Fruit fly (Drosophila melanogaster) whole organism, embryonic: ENCODE data around the gene bero.

Experiments used
- Abd-B ChIP-seq: fragments of 200-800 bp; sonication (Bioruptor generic); optimal IDR thresholded peaks from 2 replicates; lab custom pipeline; 2018; ENCODE audit warnings: missing biosample characterization, mild to moderate bottlenecking, missing genetic modification characterization, moderate library complexity
- B-H1 ChIP-seq: fragments of 200-800 bp; sonication (Bioruptor generic); IDR thresholded peaks from 3 replicates; pipeline ENCODE4 v1.3.6; 2022; ENCODE audit warnings: missing biosample characterization, missing genetic modification characterization
- Blimp-1 ChIP-seq: fragments of 200-800 bp; sonication (Bioruptor generic); optimal IDR thresholded peaks from 3 replicates; lab custom pipeline; 2018; ENCODE audit warnings: missing biosample characterization, missing genetic modification characterization, mild to moderate bottlenecking, moderate library complexity, missing genetic modification reagents
- BtbVII ChIP-seq: fragments of 200-800 bp; sonication (Bioruptor generic); optimal IDR thresholded peaks from 3 replicates; lab custom pipeline; 2017; ENCODE audit warnings: missing biosample characterization, mild to moderate bottlenecking, missing genetic modification characterization
- CG1024 ChIP-seq: fragments of 200-800 bp; sonication (Bioruptor generic); IDR thresholded peaks from 2 replicates; pipeline ENCODE4 v1.3.6; 2022; ENCODE audit warnings: missing biosample characterization, missing genetic modification characterization
- CG10654 ChIP-seq: fragments of 200-800 bp; sonication (Bioruptor generic); optimal IDR thresholded peaks from 2 replicates; lab custom pipeline; 2016; ENCODE audit warnings: missing biosample characterization, missing genetic modification characterization
- CG12769 ChIP-seq: fragments of 200-800 bp; sonication (Bioruptor generic); optimal IDR thresholded peaks from 2 replicates; lab custom pipeline; 2019; ENCODE audit warnings: missing biosample characterization, mild to moderate bottlenecking, missing genetic modification characterization, moderate library complexity
- CG14014 ChIP-seq: fragments of 200-800 bp; sonication (Bioruptor generic); IDR thresholded peaks from 2 replicates; pipeline ENCODE4 v1.3.6; 2022; ENCODE audit warnings: missing biosample characterization, missing genetic modification characterization
- CG15011 ChIP-seq: fragments of 200-800 bp; sonication (Bioruptor generic); optimal IDR thresholded peaks from 3 replicates; lab custom pipeline; 2018; ENCODE audit warnings: missing biosample characterization, mild to moderate bottlenecking, missing genetic modification characterization
- CG1603 ChIP-seq: fragments of 200-800 bp; sonication (Bioruptor generic); optimal IDR thresholded peaks from 2 replicates; lab custom pipeline; 2019; ENCODE audit warnings: missing biosample characterization, mild to moderate bottlenecking, missing genetic modification characterization, moderate library complexity
- CG17328 ChIP-seq: fragments of 200-800 bp; sonication (Bioruptor generic); IDR thresholded peaks from 2 replicates; pipeline ENCODE4 v1.3.6; 2022; ENCODE audit warnings: missing biosample characterization, missing genetic modification characterization
- CG2129 ChIP-seq: fragments of 200-800 bp; sonication (Bioruptor generic); IDR thresholded peaks from 2 replicates; pipeline ENCODE4 v1.3.6; 2022; ENCODE audit warnings: missing biosample characterization, missing genetic modification characterization; ENCODE audit not compliant: partially characterized antibody
- CG2889 ChIP-seq: fragments of 200-800 bp; sonication (Bioruptor generic); IDR thresholded peaks from 3 replicates; pipeline ENCODE4 v1.3.6; 2022; ENCODE audit warnings: missing biosample characterization, missing genetic modification characterization
- CG31224 ChIP-seq: fragments of 200-800 bp; sonication (Bioruptor generic); IDR thresholded peaks from 2 replicates; pipeline ENCODE4 v1.3.6; 2022; ENCODE audit warnings: missing biosample characterization, missing genetic modification characterization
- CG33213 ChIP-seq: fragments of 200-800 bp; sonication (Bioruptor generic); optimal IDR thresholded peaks from 3 replicates; lab custom pipeline; 2016; ENCODE audit warnings: missing biosample characterization, missing genetic modification characterization
- CG3726 ChIP-seq: fragments of 200-800 bp; sonication (Bioruptor generic); IDR thresholded peaks from 3 replicates; pipeline ENCODE4, ENCODE4 v1.3.6; 2022; ENCODE audit warnings: missing biosample characterization, missing genetic modification characterization
- CG4282 ChIP-seq: fragments of 200-800 bp; sonication (Bioruptor generic); optimal IDR thresholded peaks from 2 replicates; lab custom pipeline; 2016; ENCODE audit warnings: missing biosample characterization, missing genetic modification characterization
- CG6175 ChIP-seq: fragments of 200-800 bp; sonication (Bioruptor generic); IDR thresholded peaks from 3 replicates; pipeline ENCODE4 v1.3.6; 2022; ENCODE audit warnings: missing biosample characterization, missing genetic modification characterization
- CG6791 ChIP-seq: fragments of 200-800 bp; sonication (Bioruptor generic); IDR thresholded peaks from 3 replicates; pipeline ENCODE4 v1.3.6; 2022; ENCODE audit warnings: missing biosample characterization, missing genetic modification characterization; ENCODE audit not compliant: partially characterized antibody
- CG7357 ChIP-seq: fragments of 200-800 bp; sonication (Bioruptor generic); IDR thresholded peaks from 3 replicates; pipeline ENCODE4 v1.3.6; 2022; ENCODE audit warnings: missing biosample characterization, missing genetic modification characterization
- CG7839 ChIP-seq: fragments of 200-800 bp; sonication (Bioruptor generic); optimal IDR thresholded peaks from 3 replicates; lab custom pipeline; 2018; ENCODE audit warnings: missing biosample characterization, mild to moderate bottlenecking, missing genetic modification characterization, moderate library complexity
- D ChIP-seq, 2 experiments: fragments of 200-800 bp in 1 of 2; fragments of >200 bp in 1 of 2; sonication (Bioruptor generic) in 1 of 2; optimal IDR thresholded peaks; 2 replicates in 1 of 2; 3 replicates in 1 of 2; lab custom pipeline; 2017; ENCODE audit warnings: mild to moderate bottlenecking in 1 of 2, missing biosample characterization in 1 of 2, missing genetic modification characterization in 1 of 2, missing genetic modification reagents in 1 of 2
- Dip3 ChIP-seq: fragments of 200-800 bp; sonication (Bioruptor generic); optimal IDR thresholded peaks from 3 replicates; lab custom pipeline; 2016; ENCODE audit warnings: missing biosample characterization, missing genetic modification characterization
- Hr51 ChIP-seq, 2 experiments: fragments of 200-800 bp; sonication (Bioruptor generic); optimal IDR thresholded peaks; 2 replicates in 1 of 2; 3 replicates in 1 of 2; lab custom pipeline; 2016 to 2018; ENCODE audit warnings: missing biosample characterization in 2 of 2, missing genetic modification characterization in 2 of 2, mild to moderate bottlenecking in 1 of 2, moderate library complexity in 1 of 2
- Med ChIP-seq: fragments of 200-800 bp; sonication (Bioruptor generic); peaks from one replicate; lab custom pipeline; 2016; ENCODE audit warnings: missing biosample characterization, missing genetic modification characterization, mild to moderate bottlenecking, inconsistent platforms, moderate library complexity
- NC2β ChIP-seq: fragments of 200-800 bp; sonication (Bioruptor generic); optimal IDR thresholded peaks from 2 replicates; lab custom pipeline; 2016; ENCODE audit warnings: missing biosample characterization, missing genetic modification characterization
- Sin3A ChIP-seq: fragments of >200 bp; optimal IDR thresholded peaks from 2 replicates; lab custom pipeline; 2018
- Spps ChIP-seq: fragments of 200-800 bp; sonication (Bioruptor generic); optimal IDR thresholded peaks from 2 replicates; lab custom pipeline; 2018; ENCODE audit warnings: missing biosample characterization, mild to moderate bottlenecking, missing genetic modification characterization
- Ssrp ChIP-seq: fragments of 200-800 bp; sonication (Bioruptor generic); optimal IDR thresholded peaks from 2 replicates; lab custom pipeline; 2018; ENCODE audit warnings: missing biosample characterization, mild to moderate bottlenecking, missing genetic modification characterization, moderate library complexity
- Vsx1 ChIP-seq: fragments of 200-800 bp; sonication (Bioruptor generic); optimal IDR thresholded peaks from 2 replicates; lab custom pipeline; 2017; ENCODE audit warnings: missing biosample characterization, mild to moderate bottlenecking, missing genetic modification characterization, missing genetic modification reagents
- ara ChIP-seq: fragments of 200-800 bp; sonication (Bioruptor generic); IDR thresholded peaks from 2 replicates; pipeline ENCODE4 v1.3.6; 2022; ENCODE audit warnings: missing biosample characterization, missing genetic modification characterization
- bbx ChIP-seq: fragments of 200-800 bp; sonication (Bioruptor generic); IDR thresholded peaks from 2 replicates; pipeline ENCODE4 v1.3.6; 2022; ENCODE audit warnings: missing biosample characterization, missing genetic modification characterization; ENCODE audit not compliant: partially characterized antibody
- cwo ChIP-seq: fragments of 200-800 bp; sonication (Bioruptor generic); optimal IDR thresholded peaks from 3 replicates; lab custom pipeline; 2017; ENCODE audit warnings: missing biosample characterization, missing genetic modification characterization, mild to moderate bottlenecking, moderate library complexity, missing genetic modification reagents
- dmrt11E ChIP-seq: fragments of 200-800 bp; sonication (Bioruptor generic); optimal IDR thresholded peaks from 3 replicates; lab custom pipeline; 2018; ENCODE audit warnings: missing biosample characterization, mild to moderate bottlenecking, missing genetic modification characterization, moderate library complexity
- eve ChIP-seq, 2 experiments: fragments of >200 bp; optimal IDR thresholded peaks; 2 replicates each; lab custom pipeline; 2017; ENCODE audit warnings: missing biosample characterization in 2 of 2, missing genetic modification characterization in 2 of 2
- exex ChIP-seq: fragments of 200-800 bp; sonication (Bioruptor generic); optimal IDR thresholded peaks from 4 replicates; lab custom pipeline; 2018; ENCODE audit warnings: missing biosample characterization, mild to moderate bottlenecking, missing genetic modification characterization, moderate library complexity
- fd96Cb ChIP-seq: fragments of 200-800 bp; sonication (Bioruptor generic); optimal IDR thresholded peaks from 2 replicates; lab custom pipeline; 2018; ENCODE audit warnings: missing biosample characterization, mild to moderate bottlenecking, missing genetic modification characterization, moderate library complexity
- fu2 ChIP-seq: fragments of 200-800 bp; sonication (Bioruptor generic); optimal IDR thresholded peaks from 2 replicates; lab custom pipeline; 2016; ENCODE audit warnings: missing biosample characterization, missing genetic modification characterization
- gcm ChIP-seq: fragments of 200-800 bp; sonication (Bioruptor generic); optimal IDR thresholded peaks from 2 replicates; lab custom pipeline; 2019; ENCODE audit warnings: missing biosample characterization, mild to moderate bottlenecking, missing genetic modification characterization, moderate library complexity
- gt ChIP-seq: fragments of 200-800 bp; sonication (Bioruptor generic); IDR thresholded peaks from 2 replicates; pipeline ENCODE4 v1.3.6; 2022; ENCODE audit warnings: missing biosample characterization, missing genetic modification characterization
- hth ChIP-seq: fragments of >200 bp; optimal IDR thresholded peaks from 2 replicates; lab custom pipeline; 2017; ENCODE audit warnings: inconsistent platforms
- knrl ChIP-seq: fragments of 200-800 bp; sonication (Bioruptor generic); IDR thresholded peaks from 3 replicates; pipeline ENCODE4 v1.3.6; 2022; ENCODE audit warnings: missing biosample characterization, missing genetic modification characterization; ENCODE audit not compliant: partially characterized antibody
- maf-S ChIP-seq: fragments of 200-800 bp; sonication (Bioruptor generic); optimal IDR thresholded peaks from 2 replicates; lab custom pipeline; 2016; ENCODE audit warnings: missing biosample characterization, missing genetic modification characterization
- oc ChIP-seq: fragments of 200-800 bp; sonication (Bioruptor generic); optimal IDR thresholded peaks from 2 replicates; lab custom pipeline; 2018; ENCODE audit warnings: missing biosample characterization, mild to moderate bottlenecking, missing genetic modification characterization, moderate library complexity
- pho ChIP-seq: fragments of 200-800 bp; sonication (Bioruptor generic); optimal IDR thresholded peaks from 2 replicates; lab custom pipeline; 2016; ENCODE audit warnings: missing biosample characterization, missing genetic modification characterization
- sens ChIP-seq: fragments of 200-800 bp; sonication (Bioruptor generic); peaks from one replicate; lab custom pipeline; 2016; ENCODE audit warnings: missing biosample characterization, missing genetic modification characterization
- tgo ChIP-seq: fragments of 200-800 bp; sonication (Bioruptor generic); IDR thresholded peaks from 3 replicates; pipeline ENCODE4 v1.3.6; 2022; ENCODE audit warnings: missing biosample characterization, missing genetic modification characterization
- z ChIP-seq: fragments of 200-800 bp; sonication (Bioruptor generic); IDR thresholded peaks from 3 replicates; pipeline ENCODE4 v1.3.6; 2022; ENCODE audit warnings: missing biosample characterization, missing genetic modification characterization

Gene bero

DNA sequence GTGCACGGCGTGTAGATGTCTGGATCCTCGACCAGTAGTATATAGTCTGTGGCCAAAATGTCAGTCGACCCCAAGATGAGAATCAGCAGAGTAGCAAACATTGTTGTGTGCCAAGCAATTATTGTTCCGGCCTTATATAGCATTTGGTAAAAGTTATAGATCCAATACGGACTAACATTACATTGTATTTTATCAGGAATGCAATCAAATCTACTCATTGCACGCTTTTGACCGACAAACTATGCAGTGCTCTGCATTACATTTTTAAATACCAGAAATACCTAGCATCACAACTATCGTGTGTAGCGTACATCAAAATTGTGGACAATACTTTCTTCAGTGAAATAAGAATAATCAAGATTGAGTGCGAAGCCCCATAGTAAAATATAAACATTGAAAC, 37.7 kb upstream of the bero start, which contains the start of gene CheB38c:
TSS of gene CheB38c (minus strand) at position 101 of the 400 bp plus-strand sequence.
- TF ChIP-seq CG7839 (tag; lab: Kevin White, UChicago) (no peak), oc (tag; lab: Kevin White, UChicago) (no peak), gt (GFP tag; lab: Robert Waterston, UW) (no peak), pho (no peak), CG2129 (no peak), exex (no peak), D (optimal IDR thresholded peaks at IDR 0.05; lab: Kevin White, UChicago) (no peak), D (GFP tag; optimal IDR thresholded peaks at IDR 0.05; lab: Kevin White, UChicago) (no peak), sens (no peak)

DNA sequence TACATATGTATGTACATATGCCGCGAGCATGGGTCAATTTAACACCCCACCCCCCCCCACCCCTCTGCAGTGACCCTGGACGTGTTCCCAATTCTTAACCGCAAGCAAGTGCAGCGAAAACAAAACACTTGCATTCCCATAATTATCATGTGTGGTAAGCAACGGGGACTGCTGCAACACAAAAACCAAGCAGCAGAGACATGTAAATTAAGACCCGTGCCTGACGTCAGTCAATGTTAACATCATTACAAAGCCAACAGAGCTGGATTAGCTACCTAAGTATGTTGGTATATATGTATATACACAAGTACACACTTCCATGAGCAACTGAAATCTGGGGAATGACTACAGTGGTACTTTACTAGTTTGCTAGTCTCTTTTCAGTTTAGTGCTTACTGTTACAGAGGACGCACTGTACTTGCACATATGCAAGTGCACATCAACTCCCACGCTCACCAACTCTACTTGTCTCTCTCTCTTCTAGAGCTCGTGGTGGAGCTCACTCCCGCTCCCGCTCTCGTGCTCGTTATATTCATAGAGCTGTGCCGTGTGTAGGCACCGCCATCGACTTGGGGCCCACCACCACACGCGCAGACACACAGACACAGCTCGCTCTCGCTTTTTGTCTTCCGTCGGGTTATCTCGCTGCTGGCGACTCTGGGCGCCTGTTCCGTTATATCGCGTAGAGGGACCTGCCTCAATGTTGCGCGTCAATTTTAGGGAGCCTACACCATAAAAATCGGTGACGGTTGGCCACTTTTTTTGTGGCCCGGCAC, 37.1 kb upstream of the bero start:
- TF ChIP-seq Vsx1 (no peak), dmrt11E (tag; lab: Kevin White, UChicago) (no peak), Sin3A (lab: Kevin White, UChicago) (no peak), maf-S (GFP tag; lab: Kevin White, UChicago) (no peak), Abd-B (no peak), Blimp-1 (GFP tag; lab: Kevin White, UChicago) (peak; percentile 63), knrl (no peak), Dip3 (no peak), eve (GFP tag; optimal IDR thresholded peaks at IDR 0.05; lab: Kevin White, UChicago) (no peak), CG1024 (GFP tag; lab: Robert Waterston, UW) (no peak), hth (lab: Kevin White, UChicago) (no peak), ara (GFP tag; lab: Robert Waterston, UW) (no peak), gcm (GFP tag; lab: Kevin White, UChicago) (no peak), CG12769 (tag; lab: Kevin White, UChicago) (peak; percentile 94), Hr51 (GFP tag; optimal IDR thresholded peaks at IDR 0.05; lab: Kevin White, UChicago) (no peak), CG6175 (GFP tag; lab: Robert Waterston, UW) (peak; percentile 91), Ssrp (tag; lab: Kevin White, UChicago) (no peak), CG14014 (GFP tag; lab: Robert Waterston, UW) (no peak), Spps (no peak), fu2 (no peak), CG17328 (GFP tag; lab: Robert Waterston, UW) (peak; percentile 33; the same call in 1 of the 2 replicates), z (GFP tag; lab: Robert Waterston, UW) (peak; percentile 52; the same call in 2 of the 3 replicates), CG1603 (tag; lab: Kevin White, UChicago) (no peak), cwo (peak; percentile 5), B-H1 (GFP tag; lab: Robert Waterston, UW) (no peak; the same call in 2 of the 3 replicates), fd96Cb (tag; lab: Kevin White, UChicago) (no peak), CG2889 (GFP tag; lab: Robert Waterston, UW) (no peak), bbx (GFP tag; lab: Robert Waterston, UW) (peak; percentile 67), CG33213 (no peak), CG6791 (no peak), CG4282 (GFP tag; lab: Kevin White, UChicago) (no peak), BtbVII (no peak), CG31224 (GFP tag; lab: Robert Waterston, UW) (peak; percentile 100), CG15011 (no peak), CG3726 (GFP tag; lab: Robert Waterston, UW) (no peak), NC2β (GFP tag; lab: Kevin White, UChicago) (no peak), tgo (GFP tag; lab: Robert Waterston, UW) (no peak), Med (GFP tag; lab: Kevin White, UChicago) (peak; percentile 87), oc (tag; lab: Kevin White, UChicago) (no peak), CG10654 (GFP tag; lab: Kevin White, UChicago) (no peak), CG7357 (GFP tag; lab: Robert Waterston, UW) (no peak)
